Fruit fly (Drosophila melanogaster) whole organism, embryonic: ENCODE measurements around the gene CG10208.

ENCODE experiments used
- Ada2b ChIP-seq: fragments of 200-800 bp; sonication (Bioruptor generic); IDR thresholded peaks from 2 replicates; pipeline ENCODE4 v1.3.6; 2022; ENCODE audit warnings: missing biosample characterization, missing genetic modification characterization
- Bgb ChIP-seq: fragments of 200-800 bp; sonication (Bioruptor generic); IDR thresholded peaks from 2 replicates; pipeline ENCODE4 v1.3.6; 2022; ENCODE audit warnings: missing biosample characterization, missing genetic modification characterization; ENCODE audit not compliant: partially characterized antibody
- CG10654 ChIP-seq: fragments of 200-800 bp; sonication (Bioruptor generic); optimal IDR thresholded peaks from 2 replicates; lab custom pipeline; 2016; ENCODE audit warnings: missing biosample characterization, missing genetic modification characterization
- CG11695 ChIP-seq: fragments of 200-800 bp; sonication (Bioruptor generic); IDR thresholded peaks from 3 replicates; pipeline ENCODE4 v1.3.6; 2022; ENCODE audit warnings: missing biosample characterization, missing genetic modification characterization
- CG12104 ChIP-seq: fragments of 200-800 bp; sonication (Bioruptor generic); optimal IDR thresholded peaks from 3 replicates; lab custom pipeline; 2016; ENCODE audit warnings: missing biosample characterization, missing genetic modification characterization
- CG12659 ChIP-seq: fragments of 200-800 bp; sonication (Bioruptor generic); optimal IDR thresholded peaks from 3 replicates; lab custom pipeline; 2017; ENCODE audit warnings: mild to moderate bottlenecking, missing biosample characterization, missing genetic modification reagents, missing genetic modification characterization
- CG13894 ChIP-seq: fragments of 200-800 bp; sonication (Bioruptor generic); optimal IDR thresholded peaks from 3 replicates; lab custom pipeline; 2018; ENCODE audit warnings: missing biosample characterization, mild to moderate bottlenecking, missing genetic modification characterization, moderate library complexity
- CG14441 ChIP-seq: fragments of 200-800 bp; sonication (Bioruptor generic); IDR thresholded peaks from 2 replicates; pipeline ENCODE4 v1.3.6; 2022; ENCODE audit warnings: missing biosample characterization, missing genetic modification characterization
- CG14710 ChIP-seq: fragments of 200-800 bp; sonication (Bioruptor generic); optimal IDR thresholded peaks from 3 replicates; lab custom pipeline; 2019; ENCODE audit warnings: missing biosample characterization, mild to moderate bottlenecking, missing genetic modification characterization, moderate library complexity
- CG1647 ChIP-seq: fragments of 200-800 bp; sonication (Bioruptor generic); optimal IDR thresholded peaks from 3 replicates; lab custom pipeline; 2016; ENCODE audit warnings: missing biosample characterization, missing genetic modification characterization
- CG17359 ChIP-seq: fragments of 200-800 bp; sonication (Bioruptor generic); optimal IDR thresholded peaks from 3 replicates; lab custom pipeline; 2018; ENCODE audit warnings: missing biosample characterization, mild to moderate bottlenecking, missing genetic modification characterization, moderate library complexity
- CG18599 ChIP-seq: fragments of 200-800 bp; sonication (Bioruptor generic); optimal IDR thresholded peaks from 3 replicates; lab custom pipeline; 2017; ENCODE audit warnings: missing biosample characterization, missing genetic modification characterization, mild to moderate bottlenecking, moderate library complexity, missing genetic modification reagents
- CG2116 ChIP-seq: fragments of 200-800 bp; sonication (Bioruptor generic); optimal IDR thresholded peaks from 3 replicates; lab custom pipeline; 2018; ENCODE audit warnings: missing biosample characterization, mild to moderate bottlenecking, missing genetic modification characterization
- CG2712 ChIP-seq: fragments of 200-800 bp; optimal IDR thresholded peaks from 3 replicates; lab custom pipeline; 2019; ENCODE audit warnings: missing biosample characterization, mild to moderate bottlenecking, missing genetic modification characterization, moderate library complexity
- CG32532 ChIP-seq: fragments of 200-800 bp; sonication (Bioruptor generic); IDR thresholded peaks from 2 replicates; pipeline ENCODE4 v1.3.6; 2022; ENCODE audit warnings: missing biosample characterization, missing genetic modification characterization
- CG33213 ChIP-seq: fragments of 200-800 bp; sonication (Bioruptor generic); optimal IDR thresholded peaks from 3 replicates; lab custom pipeline; 2016; ENCODE audit warnings: missing biosample characterization, missing genetic modification characterization
- CG42726 ChIP-seq: fragments of 200-800 bp; sonication (Bioruptor generic); IDR thresholded peaks from 2 replicates; pipeline ENCODE4 v1.3.6; 2022; ENCODE audit warnings: missing biosample characterization, missing genetic modification characterization; ENCODE audit not compliant: partially characterized antibody
- CG6765 ChIP-seq: fragments of 200-800 bp; sonication (Bioruptor generic); optimal IDR thresholded peaks from 3 replicates; lab custom pipeline; 2017; ENCODE audit warnings: missing biosample characterization, mild to moderate bottlenecking, missing genetic modification characterization
- CG7271 ChIP-seq: fragments of 200-800 bp; sonication (Bioruptor generic); optimal IDR thresholded peaks from 2 replicates; lab custom pipeline; 2018; ENCODE audit warnings: missing biosample characterization, mild to moderate bottlenecking, missing genetic modification characterization, moderate library complexity
- CG7372 ChIP-seq: fragments of 200-800 bp; sonication (Bioruptor generic); IDR thresholded peaks from 2 replicates; pipeline ENCODE4 v1.3.6; 2022; ENCODE audit warnings: missing biosample characterization, missing genetic modification characterization
- CG7745 ChIP-seq: fragments of 200-800 bp; sonication (Bioruptor generic); optimal IDR thresholded peaks from 2 replicates; lab custom pipeline; 2018; ENCODE audit warnings: missing biosample characterization, mild to moderate bottlenecking, missing genetic modification characterization, moderate library complexity
- CG7839 ChIP-seq: fragments of 200-800 bp; sonication (Bioruptor generic); optimal IDR thresholded peaks from 3 replicates; lab custom pipeline; 2018; ENCODE audit warnings: missing biosample characterization, mild to moderate bottlenecking, missing genetic modification characterization, moderate library complexity
- CG7928 ChIP-seq: fragments of 200-800 bp; sonication (Bioruptor generic); optimal IDR thresholded peaks from 2 replicates; lab custom pipeline; 2017; ENCODE audit warnings: missing biosample characterization, mild to moderate bottlenecking, missing genetic modification characterization
- CG8290 ChIP-seq, 3 experiments: fragments of 200-800 bp; sonication (Bioruptor generic); optimal IDR thresholded peaks; 2 replicates each; lab custom pipeline; 2016 to 2019; ENCODE audit warnings: missing biosample characterization in 3 of 3, missing genetic modification characterization in 3 of 3, mild to moderate bottlenecking in 2 of 3, moderate library complexity in 1 of 3
- Chrac-16 ChIP-seq: fragments of 200-800 bp; sonication (Bioruptor generic); optimal IDR thresholded peaks from 3 replicates; lab custom pipeline; 2016; ENCODE audit warnings: missing biosample characterization, missing genetic modification characterization
- CkIIα-i1 ChIP-seq: fragments of 200-800 bp; sonication (Bioruptor generic); IDR thresholded peaks from 2 replicates; pipeline ENCODE4 v1.3.6; 2022; ENCODE audit warnings: missing biosample characterization, missing genetic modification characterization
- Deaf1 ChIP-seq: fragments of 200-800 bp; optimal IDR thresholded peaks from 3 replicates; lab custom pipeline; 2019; ENCODE audit warnings: missing biosample characterization, mild to moderate bottlenecking, missing genetic modification characterization, moderate library complexity
- E2f2 ChIP-seq: fragments of 200-800 bp; sonication (Bioruptor generic); IDR thresholded peaks from 2 replicates; pipeline ENCODE4 v1.3.6; 2022; ENCODE audit warnings: missing biosample characterization, missing genetic modification characterization
- Ets65A ChIP-seq: fragments of 200-800 bp; sonication (Bioruptor generic); peaks from one replicate; lab custom pipeline; 2016; ENCODE audit warnings: missing biosample characterization, missing genetic modification characterization
- HmgZ ChIP-seq: fragments of 200-800 bp; sonication (Bioruptor generic); optimal IDR thresholded peaks from 2 replicates; lab custom pipeline; 2018; ENCODE audit warnings: missing biosample characterization, mild to moderate bottlenecking, missing genetic modification characterization
- Oli ChIP-seq: fragments of 200-800 bp; sonication (Bioruptor generic); optimal IDR thresholded peaks from 2 replicates; lab custom pipeline; 2018; ENCODE audit warnings: missing biosample characterization, mild to moderate bottlenecking, missing genetic modification characterization, moderate library complexity
- PHDP ChIP-seq: fragments of 200-800 bp; sonication (Bioruptor generic); optimal IDR thresholded peaks from 3 replicates; lab custom pipeline; 2018; ENCODE audit warnings: missing biosample characterization, mild to moderate bottlenecking, missing genetic modification characterization, moderate library complexity
- Ptx1 ChIP-seq: fragments of 200-800 bp; sonication (Bioruptor generic); IDR thresholded peaks from 2 replicates; pipeline ENCODE4 v1.3.6; 2022; ENCODE audit warnings: missing biosample characterization, missing genetic modification characterization
- Ravus ChIP-seq: fragments of 200-800 bp; sonication (Bioruptor generic); IDR thresholded peaks from 2 replicates; pipeline ENCODE4 v1.3.6; 2022; ENCODE audit warnings: missing biosample characterization, missing genetic modification characterization
- az2 ChIP-seq: fragments of 200-800 bp; sonication (Bioruptor generic); optimal IDR thresholded peaks from 3 replicates; lab custom pipeline; 2016; ENCODE audit warnings: missing biosample characterization, missing genetic modification characterization
- dati ChIP-seq: fragments of 200-800 bp; sonication (Bioruptor generic); IDR thresholded peaks from 2 replicates; pipeline ENCODE4 v1.3.6; 2022; ENCODE audit warnings: missing biosample characterization, missing genetic modification characterization
- dpn ChIP-seq, 2 experiments: fragments of 200-800 bp; sonication (Bioruptor generic); optimal IDR thresholded peaks; 3 replicates each; lab custom pipeline; 2016; ENCODE audit warnings: missing biosample characterization in 2 of 2, missing genetic modification characterization in 2 of 2
- ewg ChIP-seq: fragments of 200-800 bp; sonication (Bioruptor generic); optimal IDR thresholded peaks from 3 replicates; lab custom pipeline; 2017; ENCODE audit warnings: mild to moderate bottlenecking, missing biosample characterization, missing genetic modification reagents, missing genetic modification characterization
- ftz-f1 ChIP-seq: fragments of 200-800 bp; sonication (Bioruptor generic); optimal IDR thresholded peaks from 2 replicates; lab custom pipeline; 2016; ENCODE audit warnings: missing biosample characterization, missing genetic modification characterization
- gsb-n ChIP-seq: fragments of 200-800 bp; sonication (Bioruptor generic); optimal IDR thresholded peaks from 3 replicates; lab custom pipeline; 2018; ENCODE audit warnings: missing biosample characterization, mild to moderate bottlenecking, missing genetic modification characterization
- klu ChIP-seq: fragments of 200-800 bp; sonication (Bioruptor generic); IDR thresholded peaks from 2 replicates; pipeline ENCODE4 v1.3.6; 2022; ENCODE audit warnings: missing biosample characterization, missing genetic modification characterization
- knrl ChIP-seq: fragments of 200-800 bp; sonication (Bioruptor generic); IDR thresholded peaks from 3 replicates; pipeline ENCODE4 v1.3.6; 2022; ENCODE audit warnings: missing biosample characterization, missing genetic modification characterization; ENCODE audit not compliant: partially characterized antibody
- lmd ChIP-seq: fragments of 200-800 bp; sonication (Bioruptor generic); IDR thresholded peaks from 2 replicates; pipeline ENCODE4 v1.3.6; 2022; ENCODE audit warnings: missing biosample characterization, missing genetic modification characterization
- pan ChIP-seq, 4 experiments: fragments of >200 bp in 3 of 4; fragments of 200-800 bp in 1 of 4; sonication (Bioruptor generic) in 1 of 4; optimal IDR thresholded peaks in 3 of 4; IDR thresholded peaks in 1 of 4; 2 replicates each; pipeline versions ENCODE4 v1.3.6 to Lab custom; 2017 to 2022; ENCODE audit warnings: missing biosample characterization in 2 of 4, missing genetic modification characterization in 2 of 4, mixed read lengths in 1 of 4
- phol ChIP-seq: fragments of 200-800 bp; sonication (Bioruptor generic); optimal IDR thresholded peaks from 3 replicates; lab custom pipeline; 2018; ENCODE audit warnings: missing biosample characterization, mild to moderate bottlenecking, missing genetic modification characterization, moderate library complexity
- pzg ChIP-seq: fragments of 200-800 bp; sonication (Bioruptor generic); optimal IDR thresholded peaks from 3 replicates; lab custom pipeline; 2018; ENCODE audit warnings: missing biosample characterization, mild to moderate bottlenecking, missing genetic modification characterization, moderate library complexity
- stwl ChIP-seq: fragments of 200-800 bp; sonication (Bioruptor generic); optimal IDR thresholded peaks from 3 replicates; lab custom pipeline; 2018; ENCODE audit warnings: missing biosample characterization, mild to moderate bottlenecking, missing genetic modification characterization, moderate library complexity
- vvl ChIP-seq: fragments of 200-800 bp; sonication (Bioruptor generic); IDR thresholded peaks from 2 replicates; pipeline ENCODE4 v1.3.6; 2022; ENCODE audit warnings: missing biosample characterization, missing genetic modification characterization
- zen ChIP-seq: fragments of 200-800 bp; sonication (Bioruptor generic); optimal IDR thresholded peaks from 3 replicates; lab custom pipeline; 2018; ENCODE audit warnings: missing biosample characterization, mild to moderate bottlenecking, missing genetic modification characterization, moderate library complexity

CG10208 gene

dm6 chr3R:23820290-23820689 lies 46.4 kb upstream of the CG10208 start (continued):
- TF ChIP-seq ewg (peak; percentile 60), CG7271 (no peak), Ptx1 (GFP tag; lab: Robert Waterston, UW) (0 out of 2 replicates have a peak, but pooled peaks have one; percentile 14), dpn (GFP tag; optimal IDR thresholded peaks at IDR 0.05; lab: Kevin White, UChicago) (peak in 1 of 2 experiments; percentile 51), CG11695 (peak; percentile 29; the same call in 1 of the 3 replicates), CG2712 (peak; percentile 52), CkIIα-i1 (GFP tag; lab: Robert Waterston, UW) (no peak), CG14710 (tag; lab: Kevin White, UChicago) (peak; percentile 51), HmgZ (peak; percentile 12), vvl (GFP tag; lab: Robert Waterston, UW) (peak; percentile 67), CG7928 (GFP tag; lab: Kevin White, UChicago) (no peak), Ravus (no peak), CG18599 (GFP tag; lab: Kevin White, UChicago) (peak; percentile 32), CG12659 (peak; percentile 81), zen (tag; lab: Kevin White, UChicago) (peak; percentile 27), knrl (peak; percentile 52; the same call in 2 of the 3 replicates), gsb-n (tag; lab: Kevin White, UChicago) (no peak), klu (GFP tag; lab: Robert Waterston, UW) (no peak), PHDP (tag; lab: Kevin White, UChicago) (peak; percentile 16), CG2116 (GFP tag; lab: Kevin White, UChicago) (peak; percentile 16), CG7745 (tag; lab: Kevin White, UChicago) (no peak), CG17359 (tag; lab: Kevin White, UChicago) (no peak), CG7372 (GFP tag; lab: Robert Waterston, UW) (no peak), pan (optimal IDR thresholded peaks at IDR 0.05; lab: Kevin White, UChicago) (no peak), pan (GFP tag; optimal IDR thresholded peaks at IDR 0.05 in 1 of 2, IDR thresholded peaks at IDR 0.05 in 1 of 2) (peak in 1 of 2 experiments; percentile 43), Oli (no peak), phol (tag; lab: Kevin White, UChicago) (peak; percentile 35), E2f2 (peak; percentile 82), ftz-f1 (GFP tag; lab: Kevin White, UChicago) (peak; percentile 11), CG14441 (GFP tag; lab: Robert Waterston, UW) (0 out of 2 replicates have a peak, but pooled peaks have one; percentile 28), CG33213 (GFP tag; lab: Kevin White, UChicago) (peak; percentile 81), CG13894 (tag; lab: Kevin White, UChicago) (peak; percentile 68), lmd (peak; percentile 38; the same call in 1 of the 2 replicates), pzg (GFP tag; lab: Kevin White, UChicago) (peak; percentile 86), Ada2b (GFP tag; lab: Robert Waterston, UW) (0 out of 2 replicates have a peak, but pooled peaks have one; percentile 9), az2 (GFP tag; lab: Kevin White, UChicago) (peak; percentile 15), CG42726 (GFP tag; lab: Robert Waterston, UW) (0 out of 2 replicates have a peak, but pooled peaks have one; percentile 31), Bgb (GFP tag; lab: Robert Waterston, UW) (peak; percentile 27; the same call in 1 of the 2 replicates), CG1647 (GFP tag; lab: Kevin White, UChicago) (peak; percentile 29), CG8290 (GFP tag; optimal IDR thresholded peaks at IDR 0.05; lab: Kevin White, UChicago) (peak; percentile 28), CG8290 (tag; optimal IDR thresholded peaks at IDR 0.05; lab: Kevin White, UChicago) (peak in 1 of 2 experiments; percentile 55), CG12104 (GFP tag; lab: Kevin White, UChicago) (no peak), CG7839 (tag; lab: Kevin White, UChicago) (peak; percentile 43), Ets65A (no peak), CG6765 (GFP tag; lab: Kevin White, UChicago) (no peak), CG32532 (GFP tag; lab: Robert Waterston, UW) (peak; percentile 63), stwl (tag; lab: Kevin White, UChicago) (peak; percentile 90), CG10654 (GFP tag; lab: Kevin White, UChicago) (peak; percentile 21), Chrac-16 (GFP tag; lab: Kevin White, UChicago) (no peak), Deaf1 (tag; lab: Kevin White, UChicago) (peak; percentile 5), dati (GFP tag; lab: Robert Waterston, UW) (no peak)
